Fruit fly (Drosophila melanogaster) whole organism, prepupa: ENCODE results near the gene Jon65Aii.
A peak's percentile ranks its signal among the peaks of the same experiment; 100 is the strongest.

Source experiments
- Blimp-1 ChIP-seq: fragments of 200-800 bp; sonication (Bioruptor generic); optimal IDR thresholded peaks from 3 replicates; lab custom pipeline; 2017; ENCODE audit warnings: missing biosample characterization, missing genetic modification characterization, mild to moderate bottlenecking, moderate library complexity, missing genetic modification reagents
- CG10631 ChIP-seq: fragments of 200-800 bp; sonication (Bioruptor generic); optimal IDR thresholded peaks from 2 replicates; lab custom pipeline; 2016; ENCODE audit warnings: missing biosample characterization, missing genetic modification characterization
- CG10669 ChIP-seq: fragments of 200-800 bp; sonication (Bioruptor generic); optimal IDR thresholded peaks from 3 replicates; lab custom pipeline; 2018; ENCODE audit warnings: missing biosample characterization, mild to moderate bottlenecking, missing genetic modification characterization, moderate library complexity
- CG11762 ChIP-seq: fragments of 200-800 bp; sonication (Bioruptor generic); optimal IDR thresholded peaks from 3 replicates; lab custom pipeline; 2016; ENCODE audit warnings: missing biosample characterization, missing genetic modification characterization; ENCODE audit not compliant: insufficient read depth
- CG15336 ChIP-seq: fragments of 200-800 bp; sonication (Bioruptor generic); IDR thresholded peaks from 2 replicates; pipeline ENCODE4 v1.3.6; 2022; ENCODE audit warnings: missing biosample characterization, missing genetic modification characterization
- CG1621 ChIP-seq: fragments of 200-800 bp; sonication (Bioruptor generic); optimal IDR thresholded peaks from 3 replicates; lab custom pipeline; 2018; ENCODE audit warnings: missing biosample characterization, mild to moderate bottlenecking, missing genetic modification characterization
- CG16779 ChIP-seq: fragments of 200-800 bp; sonication (Bioruptor generic); optimal IDR thresholded peaks from 3 replicates; lab custom pipeline; 2017; ENCODE audit warnings: missing biosample characterization, mild to moderate bottlenecking, missing genetic modification characterization
- CG3032 ChIP-seq: fragments of 200-800 bp; optimal IDR thresholded peaks from 2 replicates; lab custom pipeline; 2019; ENCODE audit warnings: missing biosample characterization, mild to moderate bottlenecking, missing genetic modification characterization, moderate library complexity
- CG31627 ChIP-seq: fragments of 200-800 bp; sonication (Bioruptor generic); optimal IDR thresholded peaks from 3 replicates; lab custom pipeline; 2016; ENCODE audit warnings: missing biosample characterization, missing genetic modification characterization
- CG32006 ChIP-seq: fragments of 200-800 bp; sonication (Bioruptor generic); optimal IDR thresholded peaks from 3 replicates; lab custom pipeline; 2017; ENCODE audit warnings: missing biosample characterization, mild to moderate bottlenecking, missing genetic modification characterization
- CG34406 ChIP-seq: fragments of 200-800 bp; sonication (Bioruptor generic); optimal IDR thresholded peaks from 3 replicates; lab custom pipeline; 2016; ENCODE audit warnings: missing biosample characterization, missing genetic modification characterization
- CG3919 ChIP-seq: fragments of 200-800 bp; sonication (Bioruptor generic); optimal IDR thresholded peaks from 3 replicates; lab custom pipeline; 2016; ENCODE audit warnings: missing biosample characterization, missing genetic modification characterization
- CG4318 ChIP-seq: fragments of 200-800 bp; sonication (Bioruptor generic); optimal IDR thresholded peaks from 3 replicates; lab custom pipeline; 2017; ENCODE audit warnings: missing biosample characterization, mild to moderate bottlenecking, missing genetic modification characterization
- CG6163 ChIP-seq: fragments of 200-800 bp; sonication (Bioruptor generic); IDR thresholded peaks from 3 replicates; pipeline ENCODE4 v1.3.6; 2022; ENCODE audit warnings: missing biosample characterization, missing genetic modification characterization
- CG6792 ChIP-seq: fragments of 200-800 bp; sonication (Bioruptor generic); optimal IDR thresholded peaks from 3 replicates; lab custom pipeline; 2016; ENCODE audit warnings: missing biosample characterization, missing genetic modification characterization
- CG6808 ChIP-seq: fragments of 200-800 bp; sonication (Bioruptor generic); optimal IDR thresholded peaks from 3 replicates; lab custom pipeline; 2017; ENCODE audit warnings: missing biosample characterization, missing genetic modification characterization, mild to moderate bottlenecking, moderate library complexity, missing genetic modification reagents
- CG6854 ChIP-seq: fragments of 200-800 bp; sonication (Bioruptor generic); optimal IDR thresholded peaks from 2 replicates; lab custom pipeline; 2017; ENCODE audit warnings: missing biosample characterization, mild to moderate bottlenecking, missing genetic modification characterization
- CG7368 ChIP-seq: fragments of 200-800 bp; sonication (Bioruptor generic); optimal IDR thresholded peaks from 3 replicates; lab custom pipeline; 2016; ENCODE audit warnings: missing biosample characterization, missing genetic modification characterization
- CG8119 ChIP-seq: fragments of 200-800 bp; sonication (Bioruptor generic); IDR thresholded peaks from 3 replicates; pipeline ENCODE4 v1.3.6; 2022; ENCODE audit warnings: missing biosample characterization, missing genetic modification characterization
- CG9139 ChIP-seq: fragments of 200-800 bp; sonication (Bioruptor generic); optimal IDR thresholded peaks from 3 replicates; lab custom pipeline; 2017; ENCODE audit warnings: missing biosample characterization, mild to moderate bottlenecking, missing genetic modification characterization
- Eip75B ChIP-seq: fragments of 200-800 bp; sonication (Bioruptor generic); optimal IDR thresholded peaks from 3 replicates; lab custom pipeline; 2016; ENCODE audit warnings: missing biosample characterization, missing genetic modification characterization
- Eip78C ChIP-seq: fragments of 200-800 bp; sonication (Bioruptor generic); peaks from one replicate; lab custom pipeline; 2016; ENCODE audit warnings: missing biosample characterization, missing genetic modification characterization
- Eip93F ChIP-seq: fragments of 200-800 bp; sonication (Bioruptor generic); optimal IDR thresholded peaks from 2 replicates; lab custom pipeline; 2016; ENCODE audit warnings: missing biosample characterization, mild to moderate bottlenecking, missing genetic modification characterization
- Ets21C ChIP-seq: fragments of 200-800 bp; sonication (Bioruptor generic); optimal IDR thresholded peaks from 3 replicates; lab custom pipeline; 2016; ENCODE audit warnings: missing biosample characterization, missing genetic modification characterization
- Ets96B ChIP-seq: fragments of 200-800 bp; optimal IDR thresholded peaks from 2 replicates; lab custom pipeline; 2019; ENCODE audit warnings: missing biosample characterization, mild to moderate bottlenecking, missing genetic modification characterization, moderate library complexity
- Gug ChIP-seq: fragments of 200-800 bp; sonication (Bioruptor generic); IDR thresholded peaks from 2 replicates; pipeline ENCODE4 v1.3.6; 2022; ENCODE audit warnings: missing biosample characterization, missing genetic modification characterization
- Hr38 ChIP-seq: sonication (Bioruptor generic); optimal IDR thresholded peaks from 2 replicates; lab custom pipeline; 2016; ENCODE audit warnings: missing biosample characterization, missing genetic modification characterization
- Hr39 ChIP-seq: fragments of 200-800 bp; sonication (Bioruptor generic); optimal IDR thresholded peaks from 2 replicates; lab custom pipeline; 2016; ENCODE audit warnings: missing biosample characterization, missing genetic modification characterization
- Lpt ChIP-seq: fragments of 200-800 bp; sonication (Bioruptor generic); optimal IDR thresholded peaks from 3 replicates; lab custom pipeline; 2016; ENCODE audit warnings: missing biosample characterization, missing genetic modification characterization
- Met ChIP-seq: fragments of 200-800 bp; sonication (Bioruptor generic); optimal IDR thresholded peaks from 3 replicates; lab custom pipeline; 2016; ENCODE audit warnings: missing biosample characterization, missing genetic modification characterization
- OdsH ChIP-seq: fragments of 200-800 bp; sonication (Bioruptor generic); optimal IDR thresholded peaks from 3 replicates; lab custom pipeline; 2016; ENCODE audit warnings: missing biosample characterization, missing genetic modification characterization
- Smox ChIP-seq: fragments of 200-800 bp; sonication (Bioruptor generic); optimal IDR thresholded peaks from 3 replicates; lab custom pipeline; 2016; ENCODE audit warnings: missing biosample characterization, missing genetic modification characterization
- Sox102F ChIP-seq: fragments of 200-800 bp; sonication (Bioruptor generic); optimal IDR thresholded peaks from 2 replicates; lab custom pipeline; 2016; ENCODE audit warnings: missing biosample characterization, mild to moderate bottlenecking, missing genetic modification characterization
- Sox14 ChIP-seq: fragments of 200-800 bp; sonication (Bioruptor generic); optimal IDR thresholded peaks from 3 replicates; lab custom pipeline; 2016; ENCODE audit warnings: missing biosample characterization, missing genetic modification characterization
- Sox15 ChIP-seq: fragments of 200-800 bp; sonication (Bioruptor generic); optimal IDR thresholded peaks from 3 replicates; lab custom pipeline; 2016; ENCODE audit warnings: missing biosample characterization, missing genetic modification characterization
- acj6 ChIP-seq: fragments of 200-800 bp; sonication (Bioruptor generic); optimal IDR thresholded peaks from 3 replicates; lab custom pipeline; 2016; ENCODE audit warnings: missing biosample characterization, missing genetic modification characterization
- cyc ChIP-seq: fragments of 200-800 bp; sonication (Bioruptor generic); optimal IDR thresholded peaks from 3 replicates; lab custom pipeline; 2016; ENCODE audit warnings: missing biosample characterization, missing genetic modification characterization
- dac ChIP-seq: fragments of 200-800 bp; sonication (Bioruptor generic); optimal IDR thresholded peaks from 2 replicates; lab custom pipeline; 2017; ENCODE audit warnings: missing biosample characterization, mild to moderate bottlenecking, missing genetic modification characterization
- dsx ChIP-seq: fragments of 200-800 bp; optimal IDR thresholded peaks from 3 replicates; lab custom pipeline; 2019; ENCODE audit warnings: missing biosample characterization, mild to moderate bottlenecking, missing genetic modification characterization, moderate library complexity; ENCODE audit not compliant: poor library complexity, severe bottlenecking
- eg ChIP-seq: fragments of 200-800 bp; sonication (Bioruptor generic); IDR thresholded peaks from 3 replicates; pipeline ENCODE4 v1.3.6; 2022; ENCODE audit warnings: missing biosample characterization, missing genetic modification characterization
- esn ChIP-seq: fragments of 200-800 bp; sonication (Bioruptor generic); optimal IDR thresholded peaks from 2 replicates; lab custom pipeline; 2016; ENCODE audit warnings: missing biosample characterization, mild to moderate bottlenecking, missing genetic modification characterization, moderate library complexity
- fd59A ChIP-seq: fragments of 200-800 bp; sonication (Bioruptor generic); optimal IDR thresholded peaks from 2 replicates; lab custom pipeline; 2017; ENCODE audit warnings: missing biosample characterization, mild to moderate bottlenecking, missing genetic modification characterization, missing genetic modification reagents
- fd85E ChIP-seq: fragments of 200-800 bp; sonication (Bioruptor generic); optimal IDR thresholded peaks from 3 replicates; lab custom pipeline; 2016; ENCODE audit warnings: missing biosample characterization, missing genetic modification characterization
- lz ChIP-seq: fragments of 200-800 bp; sonication (Bioruptor generic); optimal IDR thresholded peaks from 3 replicates; lab custom pipeline; 2016; ENCODE audit warnings: missing biosample characterization, missing genetic modification characterization
- net ChIP-seq: fragments of 200-800 bp; sonication (Bioruptor generic); optimal IDR thresholded peaks from 3 replicates; lab custom pipeline; 2016; ENCODE audit warnings: missing biosample characterization, missing genetic modification characterization
- pdm3 ChIP-seq: fragments of 200-800 bp; sonication (Bioruptor generic); optimal IDR thresholded peaks from 3 replicates; lab custom pipeline; 2016; ENCODE audit warnings: missing biosample characterization, missing genetic modification characterization
- salr ChIP-seq, 2 experiments: fragments of 200-800 bp; sonication (Bioruptor generic); optimal IDR thresholded peaks; 3 replicates each; lab custom pipeline; 2016 to 2018; ENCODE audit warnings: missing biosample characterization in 2 of 2, missing genetic modification characterization in 2 of 2, mild to moderate bottlenecking in 1 of 2
- spab ChIP-seq: fragments of 200-800 bp; sonication (Bioruptor generic); optimal IDR thresholded peaks from 2 replicates; lab custom pipeline; 2017; ENCODE audit warnings: missing biosample characterization, mild to moderate bottlenecking, missing genetic modification characterization, missing genetic modification reagents
- ss ChIP-seq, 2 experiments: fragments of 200-800 bp; sonication (Bioruptor generic); optimal IDR thresholded peaks; 2 replicates in 1 of 2; 3 replicates in 1 of 2; lab custom pipeline; 2017 to 2018; ENCODE audit warnings: mild to moderate bottlenecking in 2 of 2, missing biosample characterization in 2 of 2, missing genetic modification characterization in 2 of 2, moderate library complexity in 1 of 2
- svp ChIP-seq: fragments of 200-800 bp; sonication (Bioruptor generic); peaks from one replicate; lab custom pipeline; 2016; ENCODE audit warnings: missing biosample characterization, missing genetic modification characterization
- topi ChIP-seq: fragments of 200-800 bp; sonication (Bioruptor generic); optimal IDR thresholded peaks from 3 replicates; lab custom pipeline; 2016; ENCODE audit warnings: missing biosample characterization, missing genetic modification characterization
- vri ChIP-seq: fragments of 200-800 bp; sonication (Bioruptor generic); optimal IDR thresholded peaks from 3 replicates; lab custom pipeline; 2016; ENCODE audit warnings: missing biosample characterization, mild to moderate bottlenecking, missing genetic modification characterization

The Jon65Aii gene

dm6 chr3L:6085157-6085556 is 33.0 kb downstream of the Jon65Aii start:
- TF ChIP-seq Hr38 (GFP tag; lab: Kevin White, UChicago) (no peak), CG6792 (GFP tag; lab: Kevin White, UChicago) (peak; percentile 55), fd85E (no peak), acj6 (GFP tag; lab: Kevin White, UChicago) (peak; percentile 69), Ets21C (GFP tag; lab: Kevin White, UChicago) (no peak), CG1621 (tag; lab: Kevin White, UChicago) (no peak), CG6808 (GFP tag; lab: Kevin White, UChicago) (no peak), pdm3 (GFP tag; lab: Kevin White, UChicago) (peak; percentile 23), CG16779 (peak; percentile 6), CG34406 (GFP tag; lab: Kevin White, UChicago) (peak; percentile 68), CG31627 (GFP tag; lab: Kevin White, UChicago) (no peak), CG8119 (peak; percentile 88), Hr39 (GFP tag; lab: Kevin White, UChicago) (peak; percentile 7), Blimp-1 (no peak), esn (GFP tag; lab: Kevin White, UChicago) (peak; percentile 48), ss (GFP tag; optimal IDR thresholded peaks at IDR 0.05; lab: Kevin White, UChicago) (peak; percentile 66 to 81), CG6163 (GFP tag; lab: Robert Waterston, UW) (0 out of 3 replicates have a peak, but pooled peaks have one; percentile 5), salr (GFP tag; optimal IDR thresholded peaks at IDR 0.05; lab: Kevin White, UChicago) (peak in 1 of 2 experiments; percentile 73), dac (GFP tag; lab: Kevin White, UChicago) (no peak), CG6854 (GFP tag; lab: Kevin White, UChicago) (no peak), CG32006 (GFP tag; lab: Kevin White, UChicago) (peak; percentile 83), Met (GFP tag; lab: Kevin White, UChicago) (peak; percentile 20), spab (GFP tag; lab: Kevin White, UChicago) (peak; percentile 46), Eip75B (no peak), fd59A (GFP tag; lab: Kevin White, UChicago) (peak; percentile 33), CG15336 (GFP tag; lab: Robert Waterston, UW) (peak; percentile 77), vri (GFP tag; lab: Kevin White, UChicago) (peak; percentile 1), dsx (peak; percentile 63), net (GFP tag; lab: Kevin White, UChicago) (peak; percentile 68), eg (GFP tag; lab: Robert Waterston, UW) (peak; percentile 62; the same call in 1 of the 3 replicates), svp (GFP tag; lab: Kevin White, UChicago) (peak; percentile 65), Sox15 (GFP tag; lab: Kevin White, UChicago) (peak; percentile 22), Smox (GFP tag; lab: Kevin White, UChicago) (peak; percentile 11), Gug (GFP tag; lab: Robert Waterston, UW) (0 out of 2 replicates have a peak, but pooled peaks have one; percentile 14), CG11762 (GFP tag; lab: Kevin White, UChicago) (peak; percentile 16), CG7368 (no peak), Sox102F (GFP tag; lab: Kevin White, UChicago) (peak; percentile 26), Lpt (GFP tag; lab: Kevin White, UChicago) (peak; percentile 39), lz (peak; percentile 8), CG10669 (GFP tag; lab: Kevin White, UChicago) (peak; percentile 5), Sox14 (GFP tag; lab: Kevin White, UChicago) (peak; percentile 41), CG3032 (tag; lab: Kevin White, UChicago) (peak; percentile 69), cyc (GFP tag; lab: Kevin White, UChicago) (no peak), topi (GFP tag; lab: Kevin White, UChicago) (no peak), CG10631 (GFP tag; lab: Kevin White, UChicago) (peak; percentile 69), CG3919 (peak; percentile 41), OdsH (peak; percentile 72), Eip93F (GFP tag; lab: Kevin White, UChicago) (no peak), CG9139 (GFP tag; lab: Kevin White, UChicago) (no peak), CG4318 (GFP tag; lab: Kevin White, UChicago) (peak; percentile 71), Eip78C (GFP tag; lab: Kevin White, UChicago) (peak; percentile 90), Ets96B (peak; percentile 64)
